Fruit fly (Drosophila melanogaster) whole organism, prepupa: ENCODE results near the gene galene.

Source experiments
- CG16779 ChIP-seq: fragments of 200-800 bp; sonication (Bioruptor generic); optimal IDR thresholded peaks from 3 replicates; lab custom pipeline; 2017; ENCODE audit warnings: missing biosample characterization, mild to moderate bottlenecking, missing genetic modification characterization
- CG32006 ChIP-seq: fragments of 200-800 bp; sonication (Bioruptor generic); optimal IDR thresholded peaks from 3 replicates; lab custom pipeline; 2017; ENCODE audit warnings: missing biosample characterization, mild to moderate bottlenecking, missing genetic modification characterization
- CG3919 ChIP-seq: fragments of 200-800 bp; sonication (Bioruptor generic); optimal IDR thresholded peaks from 3 replicates; lab custom pipeline; 2016; ENCODE audit warnings: missing biosample characterization, missing genetic modification characterization
- CG6163 ChIP-seq: fragments of 200-800 bp; sonication (Bioruptor generic); IDR thresholded peaks from 3 replicates; pipeline ENCODE4 v1.3.6; 2022; ENCODE audit warnings: missing biosample characterization, missing genetic modification characterization
- CG6276 ChIP-seq: fragments of 200-800 bp; sonication (Bioruptor generic); optimal IDR thresholded peaks from 2 replicates; lab custom pipeline; 2017; ENCODE audit warnings: missing biosample characterization, mild to moderate bottlenecking, missing genetic modification characterization
- Met ChIP-seq: fragments of 200-800 bp; sonication (Bioruptor generic); optimal IDR thresholded peaks from 3 replicates; lab custom pipeline; 2016; ENCODE audit warnings: missing biosample characterization, missing genetic modification characterization
- Sox14 ChIP-seq: fragments of 200-800 bp; sonication (Bioruptor generic); optimal IDR thresholded peaks from 3 replicates; lab custom pipeline; 2016; ENCODE audit warnings: missing biosample characterization, missing genetic modification characterization
- achi ChIP-seq: fragments of 200-800 bp; sonication (Bioruptor generic); optimal IDR thresholded peaks from 3 replicates; lab custom pipeline; 2016; ENCODE audit warnings: missing biosample characterization, missing genetic modification characterization
- fd85E ChIP-seq: fragments of 200-800 bp; sonication (Bioruptor generic); optimal IDR thresholded peaks from 3 replicates; lab custom pipeline; 2016; ENCODE audit warnings: missing biosample characterization, missing genetic modification characterization
- fkh ChIP-seq: fragments of 200-800 bp; sonication (Bioruptor generic); optimal IDR thresholded peaks from 3 replicates; lab custom pipeline; 2017; ENCODE audit warnings: missing biosample characterization, mild to moderate bottlenecking, missing genetic modification characterization, moderate library complexity
- vri ChIP-seq: fragments of 200-800 bp; sonication (Bioruptor generic); optimal IDR thresholded peaks from 3 replicates; lab custom pipeline; 2016; ENCODE audit warnings: missing biosample characterization, mild to moderate bottlenecking, missing genetic modification characterization

DNA sequence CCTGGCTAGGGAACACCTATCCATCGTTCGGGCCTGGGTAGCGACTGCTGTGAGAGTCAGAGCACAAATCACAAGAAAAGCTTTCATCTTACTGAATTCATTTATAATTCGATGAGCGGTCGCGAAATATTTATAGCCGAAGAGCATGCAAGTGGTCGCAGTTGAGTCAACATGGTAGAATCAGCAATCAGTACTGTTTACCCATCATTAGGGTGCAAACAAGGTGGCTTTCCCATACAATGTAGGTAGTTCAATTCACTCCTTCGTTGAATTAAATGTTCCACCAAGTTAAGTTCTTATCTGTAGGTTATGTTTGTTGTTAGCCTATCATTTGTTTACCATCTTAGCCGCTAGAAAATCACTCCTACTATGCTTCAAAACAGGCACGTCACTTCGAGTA lies 16.9 kb upstream of the galene start, which contains the start of gene LysP:
- TF ChIP-seq Sox14 (GFP tag; lab: Kevin White, UChicago) = no peak
- TF ChIP-seq fd85E = no peak
- no peak for TF ChIP-seq Met (GFP tag; lab: Kevin White, UChicago)
- TF ChIP-seq vri (GFP tag; lab: Kevin White, UChicago) = no peak
- no peak for TF ChIP-seq fkh (GFP tag; lab: Kevin White, UChicago)
- no peak for TF ChIP-seq CG16779 (tag; lab: Kevin White, UChicago)
- TF ChIP-seq CG6163 (GFP tag; lab: Robert Waterston, UW) = no peak
- no peak for TF ChIP-seq CG6276
- no peak for TF ChIP-seq achi (GFP tag; lab: Kevin White, UChicago)
- no peak for TF ChIP-seq CG3919 (GFP tag; lab: Kevin White, UChicago)
- no peak for TF ChIP-seq CG32006 (GFP tag; lab: Kevin White, UChicago)
